Fruit fly (Drosophila melanogaster) whole organism, embryonic: Measurements from ENCODE around the gene gish.

Experiments used
- Ada2b ChIP-seq: fragments of 200-800 bp; sonication (Bioruptor generic); IDR thresholded peaks from 2 replicates; pipeline ENCODE4 v1.3.6; 2022; ENCODE audit warnings: missing biosample characterization, missing genetic modification characterization
- Asciz ChIP-seq: fragments of 200-800 bp; sonication (Bioruptor generic); optimal IDR thresholded peaks from 2 replicates; lab custom pipeline; 2017; ENCODE audit warnings: missing biosample characterization, mild to moderate bottlenecking, missing genetic modification characterization, missing genetic modification reagents
- CG11247 ChIP-seq: fragments of 200-800 bp; sonication (Bioruptor generic); IDR thresholded peaks from 2 replicates; pipeline ENCODE4 v1.3.6; 2022; ENCODE audit warnings: missing biosample characterization, missing genetic modification characterization
- CG12155 ChIP-seq: fragments of 200-800 bp; sonication (Bioruptor generic); optimal IDR thresholded peaks from 3 replicates; lab custom pipeline; 2016; ENCODE audit warnings: missing biosample characterization, missing genetic modification characterization
- CG1233 ChIP-seq: fragments of 200-800 bp; sonication (Bioruptor generic); optimal IDR thresholded peaks from 4 replicates; lab custom pipeline; 2018; ENCODE audit warnings: missing biosample characterization, mild to moderate bottlenecking, missing genetic modification characterization
- CG12744 ChIP-seq: fragments of 200-800 bp; sonication (Bioruptor generic); optimal IDR thresholded peaks from 2 replicates; lab custom pipeline; 2016; ENCODE audit warnings: missing biosample characterization, missing genetic modification characterization
- CG12769 ChIP-seq: fragments of 200-800 bp; sonication (Bioruptor generic); optimal IDR thresholded peaks from 2 replicates; lab custom pipeline; 2019; ENCODE audit warnings: missing biosample characterization, mild to moderate bottlenecking, missing genetic modification characterization, moderate library complexity
- CG13296 ChIP-seq: fragments of 200-800 bp; sonication (Bioruptor generic); optimal IDR thresholded peaks from 3 replicates; lab custom pipeline; 2018; ENCODE audit warnings: missing biosample characterization, mild to moderate bottlenecking, missing genetic modification characterization
- CG16863 ChIP-seq: fragments of 200-800 bp; sonication (Bioruptor generic); optimal IDR thresholded peaks from 3 replicates; lab custom pipeline; 2016; ENCODE audit warnings: missing biosample characterization, missing genetic modification characterization
- CG1792 ChIP-seq: fragments of 200-800 bp; sonication (Bioruptor generic); optimal IDR thresholded peaks from 2 replicates; lab custom pipeline; 2016; ENCODE audit warnings: missing biosample characterization, missing genetic modification characterization
- CG18619 ChIP-seq: fragments of 200-800 bp; sonication (Bioruptor generic); optimal IDR thresholded peaks from 3 replicates; lab custom pipeline; 2017; ENCODE audit warnings: missing biosample characterization, mild to moderate bottlenecking, missing genetic modification characterization
- CG2202 ChIP-seq: fragments of 200-800 bp; sonication (Bioruptor generic); optimal IDR thresholded peaks from 2 replicates; lab custom pipeline; 2018; ENCODE audit warnings: missing biosample characterization, mild to moderate bottlenecking, missing genetic modification characterization
- CG2712 ChIP-seq: fragments of 200-800 bp; optimal IDR thresholded peaks from 3 replicates; lab custom pipeline; 2019; ENCODE audit warnings: missing biosample characterization, mild to moderate bottlenecking, missing genetic modification characterization, moderate library complexity
- CG31388 ChIP-seq: fragments of 200-800 bp; sonication (Bioruptor generic); optimal IDR thresholded peaks from 2 replicates; lab custom pipeline; 2016; ENCODE audit warnings: missing biosample characterization, missing genetic modification characterization
- CG4424 ChIP-seq: fragments of 200-800 bp; sonication (Bioruptor generic); optimal IDR thresholded peaks from 3 replicates; lab custom pipeline; 2016; ENCODE audit warnings: missing biosample characterization, missing genetic modification characterization
- CG4707 ChIP-seq: fragments of 200-800 bp; sonication (Bioruptor generic); optimal IDR thresholded peaks from 2 replicates; lab custom pipeline; 2018; ENCODE audit warnings: missing biosample characterization, mild to moderate bottlenecking, missing genetic modification characterization, moderate library complexity
- CG4730 ChIP-seq: fragments of 200-800 bp; sonication (Bioruptor generic); IDR thresholded peaks from 2 replicates; pipeline ENCODE4 v1.3.6; 2022; ENCODE audit warnings: missing biosample characterization, missing genetic modification characterization
- CG4820 ChIP-seq: fragments of 200-800 bp; sonication (Bioruptor generic); optimal IDR thresholded peaks from 3 replicates; lab custom pipeline; 2016; ENCODE audit warnings: missing biosample characterization, missing genetic modification characterization
- CG7556 ChIP-seq: fragments of 200-800 bp; sonication (Bioruptor generic); optimal IDR thresholded peaks from 2 replicates; lab custom pipeline; 2017; ENCODE audit warnings: missing biosample characterization, mild to moderate bottlenecking, missing genetic modification characterization
- CG7987 ChIP-seq: fragments of 200-800 bp; sonication (Bioruptor generic); optimal IDR thresholded peaks from 2 replicates; lab custom pipeline; 2018; ENCODE audit warnings: missing biosample characterization, mild to moderate bottlenecking, missing genetic modification characterization, moderate library complexity
- CG9727 ChIP-seq: fragments of 200-800 bp; sonication (Bioruptor generic); optimal IDR thresholded peaks from 3 replicates; lab custom pipeline; 2017; ENCODE audit warnings: missing biosample characterization, mild to moderate bottlenecking, missing genetic modification characterization
- Deaf1 ChIP-seq: fragments of 200-800 bp; optimal IDR thresholded peaks from 3 replicates; lab custom pipeline; 2019; ENCODE audit warnings: missing biosample characterization, mild to moderate bottlenecking, missing genetic modification characterization, moderate library complexity
- Doc3 ChIP-seq: fragments of 200-800 bp; sonication (Bioruptor generic); IDR thresholded peaks from 3 replicates; pipeline ENCODE4 v1.3.6; 2022; ENCODE audit warnings: missing biosample characterization, missing genetic modification characterization; ENCODE audit not compliant: partially characterized antibody
- Med ChIP-seq: fragments of 200-800 bp; sonication (Bioruptor generic); peaks from one replicate; lab custom pipeline; 2016; ENCODE audit warnings: missing biosample characterization, missing genetic modification characterization, mild to moderate bottlenecking, inconsistent platforms, moderate library complexity
- Mrtf ChIP-seq: fragments of 200-800 bp; sonication (Bioruptor generic); IDR thresholded peaks from 3 replicates; pipeline ENCODE4 v1.3.6; 2022; ENCODE audit warnings: missing biosample characterization, missing genetic modification characterization
- NFAT ChIP-seq: fragments of 200-800 bp; sonication (Bioruptor generic); IDR thresholded peaks from 2 replicates; pipeline ENCODE4 v1.3.6; 2022; ENCODE audit warnings: missing biosample characterization, missing genetic modification characterization
- Nf-YC ChIP-seq: fragments of 200-800 bp; optimal IDR thresholded peaks from 3 replicates; lab custom pipeline; 2019; ENCODE audit warnings: missing biosample characterization, mild to moderate bottlenecking, missing genetic modification characterization, moderate library complexity
- Side ChIP-seq: fragments of 200-800 bp; sonication (Bioruptor generic); optimal IDR thresholded peaks from 2 replicates; lab custom pipeline; 2016; ENCODE audit warnings: missing biosample characterization, missing genetic modification characterization
- Stat92E ChIP-seq, 3 experiments: fragments of >200 bp in 2 of 3; fragments of 200-800 bp in 1 of 3; sonication (Bioruptor generic) in 1 of 3; optimal IDR thresholded peaks; 2 replicates each; lab custom pipeline; 2017 to 2019; ENCODE audit warnings: missing biosample characterization in 3 of 3, missing genetic modification characterization in 3 of 3, mild to moderate bottlenecking in 1 of 3, moderate library complexity in 1 of 3
- Vsx1 ChIP-seq: fragments of 200-800 bp; sonication (Bioruptor generic); optimal IDR thresholded peaks from 2 replicates; lab custom pipeline; 2017; ENCODE audit warnings: missing biosample characterization, mild to moderate bottlenecking, missing genetic modification characterization, missing genetic modification reagents
- YL-1 ChIP-seq: fragments of 200-800 bp; sonication (Bioruptor generic); optimal IDR thresholded peaks from 3 replicates; lab custom pipeline; 2017; ENCODE audit warnings: missing biosample characterization, mild to moderate bottlenecking, missing genetic modification characterization
- aop ChIP-seq: fragments of 200-800 bp; sonication (Bioruptor generic); IDR thresholded peaks from 2 replicates; pipeline ENCODE4 v1.3.6; 2022; ENCODE audit warnings: missing biosample characterization, missing genetic modification characterization
- ash1 ChIP-seq: fragments of 200-800 bp; sonication (Bioruptor generic); optimal IDR thresholded peaks from 2 replicates; lab custom pipeline; 2018; ENCODE audit warnings: missing biosample characterization, mild to moderate bottlenecking, missing genetic modification characterization
- az2 ChIP-seq: fragments of 200-800 bp; sonication (Bioruptor generic); optimal IDR thresholded peaks from 3 replicates; lab custom pipeline; 2016; ENCODE audit warnings: missing biosample characterization, missing genetic modification characterization
- cg ChIP-seq: fragments of 200-800 bp; sonication (Bioruptor generic); optimal IDR thresholded peaks from 3 replicates; lab custom pipeline; 2019; ENCODE audit warnings: missing biosample characterization, mild to moderate bottlenecking, missing genetic modification characterization, moderate library complexity
- ci ChIP-seq: fragments of 200-800 bp; sonication (Bioruptor generic); IDR thresholded peaks from 3 replicates; pipeline ENCODE4 v1.3.6; 2022; ENCODE audit warnings: missing biosample characterization, missing genetic modification characterization
- crp ChIP-seq, 2 experiments: fragments of 200-800 bp; sonication (Bioruptor generic); optimal IDR thresholded peaks; 2 replicates in 1 of 2; 3 replicates in 1 of 2; lab custom pipeline; 2017; ENCODE audit warnings: missing biosample characterization in 2 of 2, missing genetic modification characterization in 2 of 2, mild to moderate bottlenecking in 1 of 2, moderate library complexity in 1 of 2
- dm ChIP-seq: fragments of 200-800 bp; sonication (Bioruptor generic); optimal IDR thresholded peaks from 3 replicates; lab custom pipeline; 2016; ENCODE audit warnings: missing biosample characterization, missing genetic modification characterization
- otp ChIP-seq: fragments of 200-800 bp; sonication (Bioruptor generic); IDR thresholded peaks from 3 replicates; pipeline ENCODE4, ENCODE4 v1.3.6; 2022; ENCODE audit warnings: missing biosample characterization, missing genetic modification characterization
- ranshi ChIP-seq: fragments of 200-800 bp; sonication (Bioruptor generic); IDR thresholded peaks from 2 replicates; pipeline ENCODE4 v1.3.6; 2022; ENCODE audit warnings: missing biosample characterization, missing genetic modification characterization
- rib ChIP-seq: fragments of 200-800 bp; sonication (Bioruptor generic); IDR thresholded peaks from 2 replicates; pipeline ENCODE4 v1.3.6; 2022; ENCODE audit warnings: missing biosample characterization, missing genetic modification characterization
- sd ChIP-seq: fragments of 200-800 bp; sonication (Bioruptor generic); optimal IDR thresholded peaks from 3 replicates; lab custom pipeline; 2018; ENCODE audit warnings: missing biosample characterization, mild to moderate bottlenecking, missing genetic modification characterization, moderate library complexity
- stc ChIP-seq: fragments of 200-800 bp; sonication (Bioruptor generic); IDR thresholded peaks from 2 replicates; pipeline ENCODE4 v1.3.6; 2022; ENCODE audit warnings: missing biosample characterization, missing genetic modification characterization
- ttk ChIP-seq: fragments of 200-800 bp; sonication (Bioruptor generic); IDR thresholded peaks from 2 replicates; pipeline ENCODE4 v2.1.2; 2022; ENCODE audit warnings: missing biosample characterization, missing genetic modification characterization
- unc-4 ChIP-seq: fragments of 200-800 bp; sonication (Bioruptor generic); IDR thresholded peaks from 2 replicates; pipeline ENCODE4 v1.3.6; 2022; ENCODE audit warnings: missing biosample characterization, missing genetic modification characterization; ENCODE audit not compliant: partially characterized antibody
- vvl ChIP-seq: fragments of 200-800 bp; sonication (Bioruptor generic); IDR thresholded peaks from 2 replicates; pipeline ENCODE4 v1.3.6; 2022; ENCODE audit warnings: missing biosample characterization, missing genetic modification characterization
- wdn ChIP-seq: fragments of 200-800 bp; sonication (Bioruptor generic); IDR thresholded peaks from 2 replicates; pipeline ENCODE4 v1.3.6; 2022; ENCODE audit warnings: missing biosample characterization, missing genetic modification characterization
- z ChIP-seq: fragments of 200-800 bp; sonication (Bioruptor generic); IDR thresholded peaks from 3 replicates; pipeline ENCODE4 v1.3.6; 2022; ENCODE audit warnings: missing biosample characterization, missing genetic modification characterization

gish gene

dm6 chr3R:16247609-16248499, 24.4 kb upstream of the gish start (continued):
- TF ChIP-seq ash1 (GFP tag; lab: Kevin White, UChicago) (no peak), sd (tag; lab: Kevin White, UChicago) (peak; percentile 57), CG4730 (GFP tag; lab: Robert Waterston, UW) (peak; percentile 64), Doc3 (GFP tag; lab: Robert Waterston, UW) (no peak), CG2712 (tag; lab: Kevin White, UChicago) (peak; percentile 81), CG4424 (GFP tag; lab: Kevin White, UChicago) (peak; percentile 88), CG7987 (GFP tag; lab: Kevin White, UChicago) (peak; percentile 80), CG2202 (no peak), Deaf1 (tag; lab: Kevin White, UChicago) (peak; percentile 46), rib (GFP tag; lab: Robert Waterston, UW) (no peak; the same call in 1 of the 2 replicates), CG12155 (peak; percentile 60), Ada2b (GFP tag; lab: Robert Waterston, UW) (peak; percentile 92), CG31388 (GFP tag; lab: Kevin White, UChicago) (peak; percentile 32), Nf-YC (peak; percentile 66), CG13296 (GFP tag; lab: Kevin White, UChicago) (peak; percentile 85), Side (GFP tag; lab: Kevin White, UChicago) (peak; percentile 34), Med (GFP tag; lab: Kevin White, UChicago) (peak; percentile 84), vvl (GFP tag; lab: Robert Waterston, UW) (peak; percentile 80), Asciz (GFP tag; lab: Kevin White, UChicago) (peak; percentile 75), dm (GFP tag; lab: Kevin White, UChicago) (no peak), otp (GFP tag; lab: Robert Waterston, UW) (no peak), CG1792 (GFP tag; lab: Kevin White, UChicago) (peak; percentile 88), Stat92E (GFP tag; optimal IDR thresholded peaks at IDR 0.05; lab: Kevin White, UChicago) (no peak), Vsx1 (peak; percentile 1), ttk (no peak), CG18619 (GFP tag; lab: Kevin White, UChicago) (peak; percentile 56), CG11247 (GFP tag; lab: Robert Waterston, UW) (peak; percentile 68), CG1233 (GFP tag; lab: Kevin White, UChicago) (peak; percentile 90), crp (GFP tag; optimal IDR thresholded peaks at IDR 0.05; lab: Kevin White, UChicago) (peak in 1 of 2 experiments; percentile 20), CG12769 (peak; percentile 58), CG12744 (GFP tag; lab: Kevin White, UChicago) (no peak), ranshi (GFP tag; lab: Robert Waterston, UW) (peak; percentile 82), CG16863 (GFP tag; lab: Kevin White, UChicago) (peak; percentile 40), NFAT (GFP tag; lab: Robert Waterston, UW) (no peak), CG4820 (GFP tag; lab: Kevin White, UChicago) (peak; percentile 90), az2 (GFP tag; lab: Kevin White, UChicago) (peak; percentile 43), CG9727 (GFP tag; lab: Kevin White, UChicago) (peak; percentile 88), z (peak; percentile 45; the same call in 1 of the 3 replicates), YL-1 (no peak), wdn (GFP tag; lab: Robert Waterston, UW) (no peak), aop (GFP tag; lab: Robert Waterston, UW) (no peak), ci (peak; percentile 67), stc (peak; percentile 84), Mrtf (GFP tag; lab: Robert Waterston, UW) (peak; percentile 5; the same call in 1 of the 3 replicates), CG4707 (peak; percentile 35), unc-4 (no peak), cg (GFP tag; lab: Kevin White, UChicago) (peak; percentile 37), CG7556 (GFP tag; lab: Kevin White, UChicago) (peak; percentile 88)
